Worm (Caenorhabditis elegans): ENCODE measurements around the gene dnj-14.

Gene dnj-14

ce11 chrX:4699411-4700050 lies 12.0 kb downstream of the dnj-14 start, which contains the start of gene hyl-2:
Gene hyl-2, minus strand, starts transcription at chrX:4699461.
- no peak for TF ChIP-seq pes-1 (GFP tag; IDR thresholded peaks at IDR 0.05)
- TF ChIP-seq F13C5.2 (tag; optimal IDR thresholded peaks at IDR 0.05) = peak; percentile 28
- TF ChIP-seq hmg-4 (GFP tag; optimal IDR thresholded peaks at IDR 0.05) = peak; percentile 47
- no peak for TF ChIP-seq ceh-36 (tag; optimal IDR thresholded peaks at IDR 0.05)

ce11 chrX:4698271-4698670 lies 13.3 kb downstream of the dnj-14 start:
- TF ChIP-seq tbx-11 (GFP tag; IDR thresholded peaks at IDR 0.05) (no peak), ama-1 (optimal IDR thresholded peaks at IDR 0.05) (no peak), ceh-13 (GFP tag; optimal IDR thresholded peaks at IDR 0.05) (no peak), F13C5.2 (tag; optimal IDR thresholded peaks at IDR 0.05) (no peak), aly-1 (tag; optimal IDR thresholded peaks at IDR 0.05) (no peak), scrt-1 (GFP tag; IDR thresholded peaks at IDR 0.05) (no peak), hmbx-1 (tag; optimal IDR thresholded peaks at IDR 0.05) (no peak), hmg-4 (GFP tag; optimal IDR thresholded peaks at IDR 0.05) (no peak), tbx-37 (GFP tag; conservative IDR thresholded peaks at IDR 0.05) (no peak)

ce11 chrX:4694611-4695370 lies 16.8 kb downstream of the dnj-14 start:
- no peak for TF ChIP-seq tra-4 (tag; optimal IDR thresholded peaks at IDR 0.05)
- TF ChIP-seq sea-1 (GFP tag; conservative IDR thresholded peaks at IDR 0.05) = no peak

- TF ChIP-seq aly-1 (tag; optimal IDR thresholded peaks at IDR 0.05) = no peak
- no peak for TF ChIP-seq tbx-11 (GFP tag; IDR thresholded peaks at IDR 0.05)
- TF ChIP-seq ceh-13 (GFP tag; optimal IDR thresholded peaks at IDR 0.05) = no peak
- no peak for TF ChIP-seq B0310.2 (tag; optimal IDR thresholded peaks at IDR 0.05)
- no peak for TF ChIP-seq pes-1 (GFP tag; IDR thresholded peaks at IDR 0.05)
- TF ChIP-seq flt-1 (GFP tag; IDR thresholded peaks at IDR 0.05) = no peak
- no peak for TF ChIP-seq ama-1 (optimal IDR thresholded peaks at IDR 0.05)
- TF ChIP-seq F13C5.2 (tag; optimal IDR thresholded peaks at IDR 0.05) = no peak
- TF ChIP-seq tra-4 (tag; optimal IDR thresholded peaks at IDR 0.05) = no peak
- no peak for TF ChIP-seq ceh-36 (tag; optimal IDR thresholded peaks at IDR 0.05)
- no peak for TF ChIP-seq hmg-4 (GFP tag; optimal IDR thresholded peaks at IDR 0.05)
- no peak for TF ChIP-seq ets-7 (tag; optimal IDR thresholded peaks at IDR 0.05)
- no peak for TF ChIP-seq tbx-37 (GFP tag; conservative IDR thresholded peaks at IDR 0.05)
- TF ChIP-seq hnd-1 (tag; optimal IDR thresholded peaks at IDR 0.05) = no peak
- no peak for TF ChIP-seq scrt-1 (GFP tag; IDR thresholded peaks at IDR 0.05)
- no peak for TF ChIP-seq sea-1 (GFP tag; conservative IDR thresholded peaks at IDR 0.05)
Observed at ce11 chrX:4691148-4691773, 20.3 kb downstream of the dnj-14 start, which contains the start of gene K02G10.5. Gene K02G10.5, minus strand, starts transcription at chrX:4691198.

ce11 chrX:4685579-4685978 lies 26.0 kb downstream of the dnj-14 start:
- TF ChIP-seq pes-1 (GFP tag; IDR thresholded peaks at IDR 0.05) (no peak), scrt-1 (GFP tag; IDR thresholded peaks at IDR 0.05) (no peak), ceh-13 (GFP tag; optimal IDR thresholded peaks at IDR 0.05) (no peak), hmbx-1 (tag; optimal IDR thresholded peaks at IDR 0.05) (no peak), hnd-1 (tag; optimal IDR thresholded peaks at IDR 0.05) (no peak), tbx-11 (GFP tag; IDR thresholded peaks at IDR 0.05) (no peak), flt-1 (GFP tag; IDR thresholded peaks at IDR 0.05) (no peak)

- TF ChIP-seq aly-1 (tag; optimal IDR thresholded peaks at IDR 0.05) (no peak), pes-1 (GFP tag; IDR thresholded peaks at IDR 0.05) (no peak), tra-4 (tag; optimal IDR thresholded peaks at IDR 0.05) (no peak), ama-1 (optimal IDR thresholded peaks at IDR 0.05) (no peak), hmbx-1 (tag; optimal IDR thresholded peaks at IDR 0.05) (no peak), B0310.2 (tag; optimal IDR thresholded peaks at IDR 0.05) (no peak), flt-1 (GFP tag; IDR thresholded peaks at IDR 0.05) (no peak), ets-7 (tag; optimal IDR thresholded peaks at IDR 0.05) (no peak), ceh-36 (tag; optimal IDR thresholded peaks at IDR 0.05) (no peak), sea-1 (GFP tag; conservative IDR thresholded peaks at IDR 0.05) (no peak), tbx-37 (GFP tag; conservative IDR thresholded peaks at IDR 0.05) (no peak), hmg-4 (GFP tag; optimal IDR thresholded peaks at IDR 0.05) (no peak), scrt-1 (GFP tag; IDR thresholded peaks at IDR 0.05) (no peak), F13C5.2 (tag; optimal IDR thresholded peaks at IDR 0.05) (no peak), ceh-13 (GFP tag; optimal IDR thresholded peaks at IDR 0.05) (no peak)
Observed at ce11 chrX:4682616-4683015, 28.9 kb downstream of the dnj-14 start, which contains the start of gene K02G10.15. Gene K02G10.15, minus strand, starts transcription at chrX:4682716.

- TF ChIP-seq ceh-13 (GFP tag; optimal IDR thresholded peaks at IDR 0.05) (no peak), hnd-1 (tag; optimal IDR thresholded peaks at IDR 0.05) (no peak), ets-7 (tag; optimal IDR thresholded peaks at IDR 0.05) (no peak), tbx-11 (GFP tag; IDR thresholded peaks at IDR 0.05) (no peak), tbx-37 (GFP tag; conservative IDR thresholded peaks at IDR 0.05) (no peak), aly-1 (tag; optimal IDR thresholded peaks at IDR 0.05) (no peak), B0310.2 (tag; optimal IDR thresholded peaks at IDR 0.05) (no peak), ama-1 (optimal IDR thresholded peaks at IDR 0.05) (no peak), hmbx-1 (tag; optimal IDR thresholded peaks at IDR 0.05) (no peak), hmg-4 (GFP tag; optimal IDR thresholded peaks at IDR 0.05) (no peak)
Observed at ce11 chrX:4678029-4678428, 33.5 kb downstream of the dnj-14 start, which contains the start of gene flp-11. Gene flp-11, minus strand, starts transcription at chrX:4678129.
